Worm (Caenorhabditis elegans) whole organism, L1 larva: ENCODE results near the gene R11G1.1.

Experiments
- C04F5.9 ChIP-seq: sonication (generic microtip); optimal IDR thresholded peaks from 2 replicates; lab custom pipeline; 2016; ENCODE audit warnings: missing genetic modification characterization, missing compliant biosample characterization
- C16A3.4 ChIP-seq: fragments of 150-350 bp; optimal IDR thresholded peaks from 2 replicates; lab custom pipeline; 2014; ENCODE audit warnings: missing biosample characterization, missing genetic modification characterization
- C34B4.2 ChIP-seq: sonication (generic microtip); optimal IDR thresholded peaks from 2 replicates; lab custom pipeline; 2017; ENCODE audit warnings: mild to moderate bottlenecking, missing genetic modification characterization, missing compliant biosample characterization
- F16B12.6 ChIP-seq: fragments of 150-350 bp; optimal IDR thresholded peaks from 2 replicates; lab custom pipeline; 2014; ENCODE audit warnings: missing biosample characterization, missing genetic modification characterization
- aly-2 ChIP-seq: fragments of 150-350 bp; optimal IDR thresholded peaks from 2 replicates; lab custom pipeline; 2014; ENCODE audit warnings: missing biosample characterization, missing genetic modification characterization
- blmp-1 ChIP-seq: fragments of 150-350 bp; optimal IDR thresholded peaks from 2 replicates; lab custom pipeline; 2014; ENCODE audit warnings: missing biosample characterization, missing genetic modification characterization
- ceh-90 ChIP-seq: sonication (generic microtip); optimal IDR thresholded peaks from 2 replicates; lab custom pipeline; 2016; ENCODE audit warnings: missing genetic modification characterization, missing compliant biosample characterization
- dsc-1 ChIP-seq: sonication (generic microtip); optimal IDR thresholded peaks from 2 replicates; lab custom pipeline; 2016; ENCODE audit warnings: mild to moderate bottlenecking, missing genetic modification characterization, missing compliant biosample characterization
- efl-1 ChIP-seq, 4 experiments: fragments of 150-350 bp; optimal IDR thresholded peaks in 3 of 4; peaks in 1 of 4; 1 replicate in 1 of 4; 2 replicates in 3 of 4; lab custom pipeline; 2014; ENCODE audit warnings: missing biosample characterization in 2 of 4, missing genetic modification characterization in 2 of 4, missing genetic modification reagents in 2 of 4
- egl-13 ChIP-seq: sonication (generic microtip); optimal IDR thresholded peaks from 2 replicates; lab custom pipeline; 2016; ENCODE audit warnings: missing genotype, missing genetic modification reagents, missing genetic modification characterization, missing compliant biosample characterization
- elt-2 ChIP-seq: sonication (generic microtip); optimal IDR thresholded peaks from 2 replicates; lab custom pipeline; 2016; ENCODE audit warnings: missing genetic modification characterization, mild to moderate bottlenecking, inconsistent platforms, missing compliant biosample characterization, missing genetic modification reagents
- elt-3 ChIP-seq, 6 experiments: fragments of 150-350 bp in 1 of 6; sonication (generic microtip); optimal IDR thresholded peaks; 2 replicates each; lab custom pipeline; 2017 to 2018; ENCODE audit warnings: missing biosample characterization in 6 of 6, missing genetic modification characterization in 6 of 6, inconsistent platforms in 1 of 6
- fkh-10 ChIP-seq: sonication (generic microtip); optimal IDR thresholded peaks from 2 replicates; lab custom pipeline; 2017; ENCODE audit warnings: missing biosample characterization, missing genetic modification reagents, missing genetic modification characterization
- fos-1 ChIP-seq: fragments of 150-350 bp; optimal IDR thresholded peaks from 2 replicates; lab custom pipeline; 2014; ENCODE audit warnings: missing biosample characterization, missing genetic modification characterization
- grh-1 ChIP-seq: fragments of 200-800 bp; sonication (Bioruptor generic); IDR thresholded peaks from 2 replicates; pipeline ENCODE4 v1.3.6; 2022; ENCODE audit warnings: missing genetic modification reagents, missing genetic modification characterization, missing compliant biosample characterization
- hlh-4 ChIP-seq: sonication (generic microtip); optimal IDR thresholded peaks from 2 replicates; lab custom pipeline; 2016; ENCODE audit warnings: mild to moderate bottlenecking, missing genetic modification characterization, missing compliant biosample characterization
- hpl-2 ChIP-seq: fragments of 150-350 bp; optimal IDR thresholded peaks from 2 replicates; lab custom pipeline; 2014; ENCODE audit warnings: missing biosample characterization, missing genetic modification reagents, missing genetic modification characterization
- isw-1 ChIP-seq: fragments of 200-800 bp; sonication (Bioruptor generic); IDR thresholded peaks from 2 replicates; pipeline ENCODE4 v1.3.6; 2022; ENCODE audit warnings: missing genetic modification characterization, missing compliant biosample characterization
- jun-1 ChIP-seq: fragments of 150-350 bp; optimal IDR thresholded peaks from 2 replicates; lab custom pipeline; 2014; ENCODE audit warnings: missing biosample characterization, missing genetic modification reagents, missing genetic modification characterization
- lin-13 ChIP-seq: fragments of 150-350 bp; optimal IDR thresholded peaks from 2 replicates; lab custom pipeline; 2014; ENCODE audit warnings: missing biosample characterization, missing genetic modification reagents, missing genetic modification characterization
- lin-14 ChIP-seq: fragments of 200-800 bp; sonication (Bioruptor generic); optimal IDR thresholded peaks from 2 replicates; lab custom pipeline; 2018; ENCODE audit warnings: mild to moderate bottlenecking, missing genetic modification characterization, moderate library complexity, missing compliant biosample characterization
- lin-15B ChIP-seq: fragments of 150-350 bp; sonication (generic microtip); optimal IDR thresholded peaks from 3 replicates; lab custom pipeline; 2014; ENCODE audit warnings: missing biosample characterization, missing genetic modification characterization
- lin-39 ChIP-seq: fragments of 150-350 bp; optimal IDR thresholded peaks from 2 replicates; lab custom pipeline; 2014; ENCODE audit warnings: missing biosample characterization, missing genetic modification reagents, missing genetic modification characterization
- lir-3 ChIP-seq: sonication (generic microtip); optimal IDR thresholded peaks from 2 replicates; lab custom pipeline; 2016; ENCODE audit warnings: mild to moderate bottlenecking, missing genetic modification characterization, moderate library complexity, missing compliant biosample characterization; ENCODE audit not compliant: poor library complexity
- lsy-2 ChIP-seq, 2 experiments: fragments of 150-350 bp; optimal IDR thresholded peaks; 2 replicates each; lab custom pipeline; 2014; ENCODE audit warnings: missing biosample characterization in 2 of 2, missing genetic modification characterization in 2 of 2
- mdl-1 ChIP-seq, 2 experiments: fragments of 150-350 bp; optimal IDR thresholded peaks; 2 replicates each; lab custom pipeline; 2014 to 2017; ENCODE audit warnings: missing biosample characterization in 2 of 2, missing genetic modification characterization in 2 of 2, inconsistent platforms in 1 of 2
- mef-2 ChIP-seq: fragments of 150-350 bp; optimal IDR thresholded peaks from 2 replicates; lab custom pipeline; 2014; ENCODE audit warnings: missing biosample characterization, missing genetic modification characterization
- mep-1 ChIP-seq: fragments of 150-350 bp; optimal IDR thresholded peaks from 2 replicates; lab custom pipeline; 2014; ENCODE audit warnings: missing biosample characterization, missing genetic modification characterization
- nhr-11 ChIP-seq: fragments of 150-350 bp; optimal IDR thresholded peaks from 2 replicates; lab custom pipeline; 2014; ENCODE audit warnings: missing biosample characterization, missing genetic modification characterization
- nhr-12 ChIP-seq: sonication (generic microtip); optimal IDR thresholded peaks from 2 replicates; lab custom pipeline; 2017; ENCODE audit warnings: missing biosample characterization, missing genetic modification characterization
- nhr-19 ChIP-seq: fragments of 200-800 bp; sonication (Bioruptor generic); conservative IDR thresholded peaks from 2 replicates; pipeline ENCODE4 v1.3.6; 2022; ENCODE audit warnings: missing genetic modification characterization, missing compliant biosample characterization
- nhr-237 ChIP-seq: fragments of 150-350 bp; optimal IDR thresholded peaks from 2 replicates; lab custom pipeline; 2014; ENCODE audit warnings: missing biosample characterization, missing genetic modification characterization
- nhr-47 ChIP-seq: sonication (generic microtip); optimal IDR thresholded peaks from 2 replicates; lab custom pipeline; 2016; ENCODE audit warnings: mild to moderate bottlenecking, missing genetic modification characterization, moderate library complexity, missing compliant biosample characterization
- nhr-76 ChIP-seq: sonication (generic microtip); optimal IDR thresholded peaks from 2 replicates; lab custom pipeline; 2017; ENCODE audit warnings: missing biosample characterization, missing genetic modification characterization
- nhr-77 ChIP-seq: fragments of 150-350 bp; optimal IDR thresholded peaks from 2 replicates; lab custom pipeline; 2014; ENCODE audit warnings: missing biosample characterization, missing genetic modification characterization
- nhr-84 ChIP-seq: sonication (generic microtip); optimal IDR thresholded peaks from 2 replicates; lab custom pipeline; 2017; ENCODE audit warnings: missing biosample characterization, missing genetic modification characterization
- nhr-85 ChIP-seq: sonication (generic microtip); peaks from one replicate; lab custom pipeline; 2016; ENCODE audit warnings: missing genetic modification characterization, inconsistent platforms, missing compliant biosample characterization
- pag-3 ChIP-seq: sonication (generic microtip); optimal IDR thresholded peaks from 2 replicates; lab custom pipeline; 2017; ENCODE audit warnings: missing genetic modification characterization, mild to moderate bottlenecking, missing compliant biosample characterization, antibody characterized with exemption, borderline replicate concordance; ENCODE audit not compliant: insufficient read depth
- pqm-1 ChIP-seq: sonication (generic microtip); optimal IDR thresholded peaks from 3 replicates; lab custom pipeline; 2017; ENCODE audit warnings: missing biosample characterization, missing genetic modification characterization
- rnt-1 ChIP-seq: sonication (generic microtip); optimal IDR thresholded peaks from 2 replicates; lab custom pipeline; 2016; ENCODE audit warnings: mild to moderate bottlenecking, missing genetic modification characterization, moderate library complexity, missing compliant biosample characterization
- snu-23 ChIP-seq: sonication (generic microtip); optimal IDR thresholded peaks from 2 replicates; lab custom pipeline; 2016; ENCODE audit warnings: missing genetic modification characterization, missing compliant biosample characterization
- sox-4 ChIP-seq: sonication (generic microtip); optimal IDR thresholded peaks from 2 replicates; lab custom pipeline; 2016; ENCODE audit warnings: missing genetic modification characterization, missing compliant biosample characterization
- sptf-1 ChIP-seq: fragments of 150-350 bp; optimal IDR thresholded peaks from 2 replicates; lab custom pipeline; 2014; ENCODE audit warnings: missing biosample characterization, missing genetic modification characterization
- sup-37 ChIP-seq: fragments of 200-800 bp; sonication (Bioruptor generic); optimal IDR thresholded peaks from 2 replicates; lab custom pipeline; 2018; ENCODE audit warnings: mild to moderate bottlenecking, missing genetic modification characterization, missing compliant biosample characterization
- swsn-7 ChIP-seq: sonication (generic microtip); optimal IDR thresholded peaks from 2 replicates; lab custom pipeline; 2016; ENCODE audit warnings: missing genetic modification characterization, missing compliant biosample characterization
- tbx-2 ChIP-seq: sonication (generic microtip); optimal IDR thresholded peaks from 2 replicates; lab custom pipeline; 2016; ENCODE audit warnings: missing genetic modification characterization, missing compliant biosample characterization
- tlp-1 ChIP-seq: fragments of 150-350 bp; optimal IDR thresholded peaks from 2 replicates; lab custom pipeline; 2014; ENCODE audit warnings: missing biosample characterization, missing genetic modification characterization
- unc-130 ChIP-seq: fragments of 150-350 bp; optimal IDR thresholded peaks from 2 replicates; lab custom pipeline; 2017; ENCODE audit warnings: missing biosample characterization, missing genetic modification characterization, inconsistent platforms
- unc-62 ChIP-seq: fragments of 150-350 bp; optimal IDR thresholded peaks from 2 replicates; lab custom pipeline; 2014; ENCODE audit warnings: missing biosample characterization, missing genetic modification reagents, missing genetic modification characterization
- unc-86 ChIP-seq: sonication (generic microtip); optimal IDR thresholded peaks from 2 replicates; lab custom pipeline; 2016; ENCODE audit warnings: missing genetic modification characterization, missing compliant biosample characterization
- unc-98 ChIP-seq: fragments of 200-800 bp; sonication (Bioruptor generic); IDR thresholded peaks from 2 replicates; pipeline ENCODE4 v1.3.6; 2022; ENCODE audit warnings: missing genetic modification characterization, missing compliant biosample characterization
- xbp-1 ChIP-seq: sonication (generic microtip); optimal IDR thresholded peaks from 2 replicates; lab custom pipeline; 2016; ENCODE audit warnings: missing genetic modification characterization, missing compliant biosample characterization
- ztf-11 ChIP-seq, 2 experiments: sonication (generic microtip); optimal IDR thresholded peaks; 2 replicates each; lab custom pipeline; 2016 to 2017; ENCODE audit warnings: missing genetic modification characterization in 2 of 2, missing biosample characterization in 1 of 2, missing compliant biosample characterization in 1 of 2
- ztf-4 ChIP-seq: fragments of 150-350 bp; optimal IDR thresholded peaks from 2 replicates; lab custom pipeline; 2014; ENCODE audit warnings: missing biosample characterization, missing genetic modification characterization

Gene R11G1.1

DNA sequence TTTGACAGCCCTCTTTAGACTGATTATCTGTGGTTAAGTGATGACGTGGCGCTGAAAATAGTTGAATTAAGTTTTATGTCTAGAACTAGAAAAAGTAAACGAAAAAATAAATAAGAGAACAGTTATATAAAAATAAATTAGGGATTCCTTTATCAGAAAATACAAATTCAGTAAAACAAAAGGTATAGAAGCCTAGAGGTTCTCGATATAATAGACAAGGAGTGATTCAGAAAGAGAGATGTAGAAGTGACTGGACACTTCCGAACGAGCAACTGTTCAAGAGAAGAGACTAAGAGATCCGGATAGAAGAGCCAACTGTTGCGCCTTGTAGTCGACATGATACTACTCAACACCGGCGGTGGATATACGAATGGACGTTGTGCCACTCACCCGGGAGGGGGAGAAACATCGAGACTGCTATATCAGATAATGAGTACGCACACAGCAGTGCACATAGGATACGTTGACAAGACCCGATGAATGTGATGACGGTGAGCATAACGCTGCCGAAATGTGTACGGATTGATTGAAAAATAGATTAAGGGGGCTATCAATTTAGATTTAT, 29.9 kb downstream of the R11G1.1 start, which contains the start of gene tag-278 (continued):
- TF ChIP-seq hpl-2 (GFP tag; lab: Kevin White, UChicago): no peak
- TF ChIP-seq xbp-1 (tag; lab: Kevin White, UChicago): no peak
- TF ChIP-seq elt-3 (tag; optimal IDR thresholded peaks at IDR 0.05; lab: Kevin White, UChicago): no peak
- no peak for TF ChIP-seq tbx-2 (tag; lab: Kevin White, UChicago)
- no peak for TF ChIP-seq lir-3 (tag; lab: Kevin White, UChicago)
- TF ChIP-seq snu-23: peak; percentile 31
- TF ChIP-seq C34B4.2 (tag; lab: Kevin White, UChicago): no peak
- no peak for TF ChIP-seq egl-13 (tag; lab: Kevin White, UChicago)
- TF ChIP-seq tlp-1: no peak
- no peak for TF ChIP-seq nhr-84 (tag; lab: Kevin White, UChicago)
- TF ChIP-seq isw-1: no peak
- no peak for TF ChIP-seq swsn-7 (tag; lab: Kevin White, UChicago)
- no peak for TF ChIP-seq sox-4 (tag; lab: Kevin White, UChicago)
- no peak for TF ChIP-seq unc-86 (tag; lab: Kevin White, UChicago)
- no peak for TF ChIP-seq blmp-1 (tag; lab: Kevin White, UChicago)
- no peak for TF ChIP-seq mep-1 (tag; lab: Kevin White, UChicago)
- no peak for TF ChIP-seq lin-13 (GFP tag; lab: Kevin White, UChicago)
- no peak for TF ChIP-seq C16A3.4 (tag; lab: Kevin White, UChicago)
- no peak for TF ChIP-seq elt-2 (tag; lab: Kevin White, UChicago)
- no peak for TF ChIP-seq sup-37
- no peak for TF ChIP-seq nhr-12 (tag; lab: Kevin White, UChicago)
- no peak for TF ChIP-seq nhr-11 (tag; lab: Kevin White, UChicago)
- TF ChIP-seq unc-98 (GFP tag; lab: Robert Waterston, UW): no peak
- no peak for TF ChIP-seq ceh-90
- TF ChIP-seq ztf-11 (tag; optimal IDR thresholded peaks at IDR 0.05; lab: Kevin White, UChicago): no peak
- no peak for TF ChIP-seq lin-39 (tag; lab: Kevin White, UChicago)
- TF ChIP-seq dsc-1 (tag; lab: Kevin White, UChicago): no peak
- TF ChIP-seq aly-2 (tag; lab: Kevin White, UChicago): no peak
- no peak for TF ChIP-seq hlh-4 (tag; lab: Kevin White, UChicago)
- TF ChIP-seq nhr-77: no peak
- TF ChIP-seq jun-1 (tag; lab: Kevin White, UChicago): no peak
- TF ChIP-seq fos-1 (tag; lab: Kevin White, UChicago): no peak
- peak in 1 of 2 experiments; percentile 12 for TF ChIP-seq mdl-1 (tag; optimal IDR thresholded peaks at IDR 0.05; lab: Kevin White, UChicago)
- TF ChIP-seq nhr-237 (tag; lab: Kevin White, UChicago): no peak
- TF ChIP-seq C04F5.9 (tag; lab: Kevin White, UChicago): no peak
- no peak for TF ChIP-seq lin-15B (tag; lab: Kevin White, UChicago)
- TF ChIP-seq rnt-1 (tag; lab: Kevin White, UChicago): peak; percentile 47
- no peak for TF ChIP-seq fkh-10 (GFP tag; lab: Kevin White, UChicago)
- no peak for TF ChIP-seq nhr-76
- TF ChIP-seq nhr-47: peak; percentile 3
- no peak for TF ChIP-seq efl-1 (optimal IDR thresholded peaks at IDR 0.05; lab: Kevin White, UChicago)
- TF ChIP-seq efl-1 (GFP tag; optimal IDR thresholded peaks at IDR 0.05 in 1 of 2; lab: Kevin White, UChicago): peak in 1 of 2 experiments; percentile 70
- TF ChIP-seq ztf-4 (tag; lab: Kevin White, UChicago): no peak
- TF ChIP-seq sptf-1 (tag; lab: Kevin White, UChicago): no peak
- no peak for TF ChIP-seq unc-62 (GFP tag; lab: Kevin White, UChicago)
- TF ChIP-seq nhr-85: no peak
- TF ChIP-seq F16B12.6 (tag; lab: Kevin White, UChicago): no peak
- peak; percentile 17 for TF ChIP-seq unc-130
- TF ChIP-seq lin-14 (GFP tag; lab: Kevin White, UChicago): peak; percentile 67
- TF ChIP-seq pag-3 (tag; lab: Kevin White, UChicago): no peak
- TF ChIP-seq nhr-19: peak; percentile 27; the same call in 1 of the 2 replicates
- no peak for TF ChIP-seq grh-1 (GFP tag; lab: Robert Waterston, UW)
- peak in 1 of 2 experiments; percentile 9 for TF ChIP-seq lsy-2 (tag; optimal IDR thresholded peaks at IDR 0.05; lab: Kevin White, UChicago)
- TF ChIP-seq pqm-1 (tag; lab: Kevin White, UChicago): no peak
- TF ChIP-seq mef-2 (tag; lab: Kevin White, UChicago): no peak
